Fruit fly (Drosophila melanogaster): ENCODE data around the gene CG34012.

The CG34012 gene

dm6 chr3L:11069764-11070163 is 39.5 kb downstream of the CG34012 start, which contains the start of gene CG6310:
Gene CG6310 (minus strand): TSS chr3L:11069864.
- TF ChIP-seq CG8478 (optimal IDR thresholded peaks at IDR 0.05), result no peak
- TF ChIP-seq CTCF (optimal IDR thresholded peaks at IDR 0.05), result no peak

dm6 chr3L:11065850-11066249 is 43.5 kb downstream of the CG34012 start:
- TF ChIP-seq CTCF (optimal IDR thresholded peaks at IDR 0.05) (no peak), CG8478 (optimal IDR thresholded peaks at IDR 0.05) (no peak)

dm6 chr3L:11064689-11065088 is 44.6 kb downstream of the CG34012 start, which contains the start of the genes CG32075, CG45101 and SuUR:
Gene CG32075 (minus strand): TSS chr3L:11064941.
Gene CG45101 (plus strand): TSS chr3L:11064991.
Gene SuUR (plus strand): TSS chr3L:11064991.
- TF ChIP-seq CG8478 (optimal IDR thresholded peaks at IDR 0.05), result no peak
- TF ChIP-seq CTCF (optimal IDR thresholded peaks at IDR 0.05), result no peak

dm6 chr3L:11062441-11062840 is 46.9 kb downstream of the CG34012 start, which contains the start of gene CG32069:
Gene CG32069 (minus strand): TSS chr3L:11062614.
- TF ChIP-seq CTCF (optimal IDR thresholded peaks at IDR 0.05), result no peak
- no peak for TF ChIP-seq CG8478 (optimal IDR thresholded peaks at IDR 0.05)

- no peak for TF ChIP-seq CTCF (optimal IDR thresholded peaks at IDR 0.05)
- no peak for TF ChIP-seq CG8478 (optimal IDR thresholded peaks at IDR 0.05)
Measured at dm6 chr3L:11061200-11061599, 48.1 kb downstream of the CG34012 start, which contains the start of the genes CG6321 and Blos2. Gene CG6321 (minus strand): TSS chr3L:11061224. Gene Blos2 (plus strand): TSS chr3L:11061571.
